Worm (Caenorhabditis elegans): ENCODE measurements around the gene egl-27.

The egl-27 gene

ce11 chrII:6845006-6845459, 10.2 kb downstream of the egl-27 start:
- TF ChIP-seq dao-5 (tag; optimal IDR thresholded peaks at IDR 0.05) (no peak), W03F9.2 (tag; optimal IDR thresholded peaks at IDR 0.05) (no peak), him-1 (tag; optimal IDR thresholded peaks at IDR 0.05) (no peak)

ce11 chrII:6846723-6847122, 11.9 kb downstream of the egl-27 start:
- TF ChIP-seq W03F9.2 (tag; optimal IDR thresholded peaks at IDR 0.05) (no peak), him-1 (tag; optimal IDR thresholded peaks at IDR 0.05) (no peak), dao-5 (tag; optimal IDR thresholded peaks at IDR 0.05) (no peak)

ce11 chrII:6847917-6848379, 13.1 kb downstream of the egl-27 start, which contains the start of gene tbc-6:
Gene tbc-6 (plus strand): TSS chrII:6848124.
- TF ChIP-seq him-1 (tag; optimal IDR thresholded peaks at IDR 0.05): no peak
- peak; percentile 61 for TF ChIP-seq W03F9.2 (tag; optimal IDR thresholded peaks at IDR 0.05)

- no peak for TF ChIP-seq dao-5 (tag; optimal IDR thresholded peaks at IDR 0.05)
- no peak for TF ChIP-seq W03F9.2 (tag; optimal IDR thresholded peaks at IDR 0.05)
- TF ChIP-seq him-1 (tag; optimal IDR thresholded peaks at IDR 0.05): no peak
Observed at ce11 chrII:6849308-6849707, 14.5 kb downstream of the egl-27 start.

- TF ChIP-seq him-1 (tag; optimal IDR thresholded peaks at IDR 0.05) (no peak), W03F9.2 (tag; optimal IDR thresholded peaks at IDR 0.05) (no peak), dao-5 (tag; optimal IDR thresholded peaks at IDR 0.05) (no peak)
Observed at ce11 chrII:6851938-6852337, 17.1 kb downstream of the egl-27 start, which contains the start of gene C04A2.15. Gene C04A2.15 (plus strand): TSS chrII:6852236.

ce11 chrII:6853059-6853466, 18.3 kb downstream of the egl-27 start:
- TF ChIP-seq dao-5 (tag; optimal IDR thresholded peaks at IDR 0.05) (peak; percentile 24), W03F9.2 (tag; optimal IDR thresholded peaks at IDR 0.05) (peak; percentile 14), him-1 (tag; optimal IDR thresholded peaks at IDR 0.05) (peak; percentile 91)

ce11 chrII:6858201-6858600, 23.4 kb downstream of the egl-27 start, which contains the start of gene dnj-5:
Gene dnj-5 (minus strand): TSS chrII:6858301.
- TF ChIP-seq W03F9.2 (tag; optimal IDR thresholded peaks at IDR 0.05): no peak

ce11 chrII:6858835-6859234, 24.0 kb downstream of the egl-27 start:
- TF ChIP-seq W03F9.2 (tag; optimal IDR thresholded peaks at IDR 0.05) (no peak), dao-5 (tag; optimal IDR thresholded peaks at IDR 0.05) (no peak), him-1 (tag; optimal IDR thresholded peaks at IDR 0.05) (no peak)

ce11 chrII:6860043-6860442, 25.2 kb downstream of the egl-27 start:
- TF ChIP-seq him-1 (tag; optimal IDR thresholded peaks at IDR 0.05) (no peak), dao-5 (tag; optimal IDR thresholded peaks at IDR 0.05) (no peak), W03F9.2 (tag; optimal IDR thresholded peaks at IDR 0.05) (no peak)

- no peak for TF ChIP-seq dao-5 (tag; optimal IDR thresholded peaks at IDR 0.05)
- TF ChIP-seq him-1 (tag; optimal IDR thresholded peaks at IDR 0.05): no peak
- TF ChIP-seq W03F9.2 (tag; optimal IDR thresholded peaks at IDR 0.05): no peak
Observed at ce11 chrII:6863652-6864051, 28.8 kb downstream of the egl-27 start, which contains the start of gene aff-1. Gene aff-1 (minus strand): TSS chrII:6863752.

ce11 chrII:6870803-6871202, 36.0 kb downstream of the egl-27 start, which contains the start of gene clhm-1:
Gene clhm-1 (minus strand): TSS chrII:6871009.
- TF ChIP-seq him-1 (tag; optimal IDR thresholded peaks at IDR 0.05): no peak

ce11 chrII:6872493-6872892, 37.7 kb downstream of the egl-27 start, which contains the start of gene C44B7.5:
Gene C44B7.5 (minus strand): TSS chrII:6872593.
- TF ChIP-seq him-1 (tag; optimal IDR thresholded peaks at IDR 0.05): no peak

- TF ChIP-seq W03F9.2 (tag; optimal IDR thresholded peaks at IDR 0.05): no peak
Observed at ce11 chrII:6876957-6877356, 42.1 kb downstream of the egl-27 start, which contains the start of gene slc-36.5. Gene slc-36.5 (minus strand): TSS chrII:6877057.

ce11 chrII:6877881-6878280, 43.1 kb downstream of the egl-27 start:
- TF ChIP-seq dao-5 (tag; optimal IDR thresholded peaks at IDR 0.05): no peak

ce11 chrII:6880067-6880466, 45.3 kb downstream of the egl-27 start, which contains the start of gene C44B7.7:
Gene C44B7.7 (minus strand): TSS chrII:6880167.
- no peak for TF ChIP-seq dao-5 (tag; optimal IDR thresholded peaks at IDR 0.05)
- no peak for TF ChIP-seq him-1 (tag; optimal IDR thresholded peaks at IDR 0.05)
- no peak for TF ChIP-seq W03F9.2 (tag; optimal IDR thresholded peaks at IDR 0.05)
